Worm (Caenorhabditis elegans) whole organism, late embryonic: ENCODE data around the gene srw-87.

Experiments
- ama-1 ChIP-seq: fragments of 150-350 bp; optimal IDR thresholded peaks from 2 replicates; lab custom pipeline; 2014
- dmd-4 ChIP-seq: sonication (generic microtip); optimal IDR thresholded peaks from 2 replicates; lab custom pipeline; 2016; ENCODE audit warnings: borderline replicate concordance, missing genetic modification characterization, missing compliant biosample characterization
- dve-1 ChIP-seq: sonication (generic microtip); optimal IDR thresholded peaks from 2 replicates; lab custom pipeline; 2017; ENCODE audit warnings: antibody characterized with exemption, mild to moderate bottlenecking, missing genetic modification characterization, missing compliant biosample characterization
- elt-4 ChIP-seq: sonication (generic microtip); optimal IDR thresholded peaks from 2 replicates; lab custom pipeline; 2016; ENCODE audit warnings: missing genetic modification characterization, missing compliant biosample characterization
- hlh-13 ChIP-seq: fragments of 200-800 bp; sonication (Bioruptor generic); optimal IDR thresholded peaks from 2 replicates; lab custom pipeline; 2018; ENCODE audit warnings: mild to moderate bottlenecking, missing genetic modification characterization, missing compliant biosample characterization
- hlh-30 ChIP-seq: sonication (generic microtip); optimal IDR thresholded peaks from 2 replicates; lab custom pipeline; 2017; ENCODE audit warnings: antibody characterized with exemption, missing genetic modification characterization, missing compliant biosample characterization; ENCODE audit not compliant: insufficient read depth
- lin-11 ChIP-seq: fragments of 200-800 bp; sonication (Bioruptor generic); optimal IDR thresholded peaks from 2 replicates; lab custom pipeline; 2018; ENCODE audit warnings: mild to moderate bottlenecking, missing genetic modification characterization, missing compliant biosample characterization
- pat-9 ChIP-seq: fragments of 200-800 bp; sonication (Bioruptor generic); optimal IDR thresholded peaks from 2 replicates; lab custom pipeline; 2018; ENCODE audit warnings: mild to moderate bottlenecking, missing genetic modification characterization, moderate library complexity, missing compliant biosample characterization
- pqm-1 ChIP-seq: sonication (generic microtip); optimal IDR thresholded peaks from 2 replicates; lab custom pipeline; 2016; ENCODE audit warnings: missing genetic modification characterization, missing compliant biosample characterization
- ztf-16 ChIP-seq: sonication (generic microtip); optimal IDR thresholded peaks from 2 replicates; lab custom pipeline; 2017; ENCODE audit warnings: missing genetic modification characterization, missing compliant biosample characterization

- TF ChIP-seq dmd-4 (tag; lab: Kevin White, UChicago) = no peak
- TF ChIP-seq dve-1 (tag; lab: Kevin White, UChicago) = no peak
- TF ChIP-seq pqm-1 (tag; lab: Kevin White, UChicago) = no peak
- no peak for TF ChIP-seq hlh-13 (GFP tag; lab: Kevin White, UChicago)
- no peak for TF ChIP-seq ama-1 (lab: Kevin White, UChicago)
- TF ChIP-seq hlh-30 (tag; lab: Kevin White, UChicago) = no peak
- no peak for TF ChIP-seq lin-11 (tag; lab: Kevin White, UChicago)
- TF ChIP-seq pat-9 = no peak
- TF ChIP-seq elt-4 (tag; lab: Kevin White, UChicago) = no peak
- TF ChIP-seq ztf-16 (tag; lab: Kevin White, UChicago) = no peak
Measured at ce11 chrV:16361350-16361749, 24.9 kb downstream of the srw-87 start.
